Fruit fly (Drosophila melanogaster) whole organism, embryonic: Measurements from ENCODE around the gene lawc.
A peak's percentile ranks its signal among the peaks of the same experiment; 100 is the strongest.

Source experiments
- Ada2b ChIP-seq: fragments of 200-800 bp; sonication (Bioruptor generic); IDR thresholded peaks from 2 replicates; pipeline ENCODE4 v1.3.6; 2022; ENCODE audit warnings: missing biosample characterization, missing genetic modification characterization
- Blimp-1 ChIP-seq: fragments of 200-800 bp; sonication (Bioruptor generic); optimal IDR thresholded peaks from 3 replicates; lab custom pipeline; 2018; ENCODE audit warnings: missing biosample characterization, missing genetic modification characterization, mild to moderate bottlenecking, moderate library complexity, missing genetic modification reagents
- C15 ChIP-seq: fragments of 200-800 bp; sonication (Bioruptor generic); IDR thresholded peaks from 3 replicates; pipeline ENCODE4 v1.3.6; 2022; ENCODE audit warnings: missing biosample characterization, missing genetic modification characterization
- CG10654 ChIP-seq: fragments of 200-800 bp; sonication (Bioruptor generic); optimal IDR thresholded peaks from 2 replicates; lab custom pipeline; 2016; ENCODE audit warnings: missing biosample characterization, missing genetic modification characterization
- CG11456 ChIP-seq: fragments of 200-800 bp; sonication (Bioruptor generic); IDR thresholded peaks from 3 replicates; pipeline ENCODE4 v1.3.6; 2022; ENCODE audit warnings: missing biosample characterization, missing genetic modification characterization
- CG11695 ChIP-seq: fragments of 200-800 bp; sonication (Bioruptor generic); IDR thresholded peaks from 3 replicates; pipeline ENCODE4 v1.3.6; 2022; ENCODE audit warnings: missing biosample characterization, missing genetic modification characterization
- CG12104 ChIP-seq: fragments of 200-800 bp; sonication (Bioruptor generic); optimal IDR thresholded peaks from 3 replicates; lab custom pipeline; 2016; ENCODE audit warnings: missing biosample characterization, missing genetic modification characterization
- CG12236 ChIP-seq: fragments of 200-800 bp; sonication (Bioruptor generic); optimal IDR thresholded peaks from 2 replicates; lab custom pipeline; 2016; ENCODE audit warnings: missing biosample characterization, missing genetic modification characterization
- CG13624 ChIP-seq: fragments of 200-800 bp; sonication (Bioruptor generic); optimal IDR thresholded peaks from 2 replicates; lab custom pipeline; 2016; ENCODE audit warnings: missing biosample characterization, missing genetic modification characterization
- CG15269 ChIP-seq: fragments of 200-800 bp; sonication (Bioruptor generic); optimal IDR thresholded peaks from 2 replicates; lab custom pipeline; 2018; ENCODE audit warnings: missing biosample characterization, mild to moderate bottlenecking, missing genetic modification characterization, moderate library complexity
- CG15696 ChIP-seq: fragments of 200-800 bp; sonication (Bioruptor generic); optimal IDR thresholded peaks from 2 replicates; lab custom pipeline; 2019; ENCODE audit warnings: missing biosample characterization, mild to moderate bottlenecking, missing genetic modification characterization, moderate library complexity
- CG17186 ChIP-seq: fragments of 200-800 bp; sonication (Bioruptor generic); optimal IDR thresholded peaks from 3 replicates; lab custom pipeline; 2017; ENCODE audit warnings: missing biosample characterization, missing genetic modification reagents, missing genetic modification characterization
- CG2202 ChIP-seq: fragments of 200-800 bp; sonication (Bioruptor generic); optimal IDR thresholded peaks from 2 replicates; lab custom pipeline; 2018; ENCODE audit warnings: missing biosample characterization, mild to moderate bottlenecking, missing genetic modification characterization
- CG2889 ChIP-seq: fragments of 200-800 bp; sonication (Bioruptor generic); IDR thresholded peaks from 3 replicates; pipeline ENCODE4 v1.3.6; 2022; ENCODE audit warnings: missing biosample characterization, missing genetic modification characterization
- CG3407 ChIP-seq: fragments of 200-800 bp; sonication (Bioruptor generic); optimal IDR thresholded peaks from 2 replicates; lab custom pipeline; 2018; ENCODE audit warnings: missing biosample characterization, mild to moderate bottlenecking, missing genetic modification characterization
- CG7357 ChIP-seq: fragments of 200-800 bp; sonication (Bioruptor generic); IDR thresholded peaks from 3 replicates; pipeline ENCODE4 v1.3.6; 2022; ENCODE audit warnings: missing biosample characterization, missing genetic modification characterization
- CG7786 ChIP-seq: fragments of 200-800 bp; sonication (Bioruptor generic); optimal IDR thresholded peaks from 2 replicates; lab custom pipeline; 2016; ENCODE audit warnings: missing biosample characterization, missing genetic modification characterization
- CG7839 ChIP-seq: fragments of 200-800 bp; sonication (Bioruptor generic); optimal IDR thresholded peaks from 3 replicates; lab custom pipeline; 2018; ENCODE audit warnings: missing biosample characterization, mild to moderate bottlenecking, missing genetic modification characterization, moderate library complexity
- CG8924 ChIP-seq: fragments of 200-800 bp; optimal IDR thresholded peaks from 3 replicates; lab custom pipeline; 2019; ENCODE audit warnings: missing biosample characterization, mild to moderate bottlenecking, missing genetic modification characterization, moderate library complexity
- Dbx ChIP-seq: fragments of 200-800 bp; sonication (Bioruptor generic); IDR thresholded peaks from 3 replicates; pipeline ENCODE4 v1.3.6; 2022; ENCODE audit warnings: missing biosample characterization, missing genetic modification characterization
- Deaf1 ChIP-seq: fragments of 200-800 bp; optimal IDR thresholded peaks from 3 replicates; lab custom pipeline; 2019; ENCODE audit warnings: missing biosample characterization, mild to moderate bottlenecking, missing genetic modification characterization, moderate library complexity
- Doc2 ChIP-seq: fragments of 200-800 bp; sonication (Bioruptor generic); IDR thresholded peaks from 2 replicates; pipeline ENCODE4 v1.3.6; 2022; ENCODE audit warnings: missing biosample characterization, missing genetic modification characterization
- Ets65A ChIP-seq: fragments of 200-800 bp; sonication (Bioruptor generic); peaks from one replicate; lab custom pipeline; 2016; ENCODE audit warnings: missing biosample characterization, missing genetic modification characterization
- HLH3B ChIP-seq: fragments of 200-800 bp; sonication (Bioruptor generic); IDR thresholded peaks from 2 replicates; pipeline ENCODE4 v1.3.6; 2022; ENCODE audit warnings: missing biosample characterization, missing genetic modification characterization
- HLHmδ ChIP-seq: fragments of 200-800 bp; sonication (Bioruptor generic); optimal IDR thresholded peaks from 2 replicates; lab custom pipeline; 2018; ENCODE audit warnings: missing biosample characterization, mild to moderate bottlenecking, missing genetic modification characterization, moderate library complexity
- MESR4 ChIP-seq: fragments of 200-800 bp; sonication (Bioruptor generic); optimal IDR thresholded peaks from 2 replicates; lab custom pipeline; 2018; ENCODE audit warnings: missing biosample characterization, mild to moderate bottlenecking, missing genetic modification characterization, moderate library complexity
- Meics ChIP-seq: fragments of 200-800 bp; sonication (Bioruptor generic); optimal IDR thresholded peaks from 2 replicates; lab custom pipeline; 2017; ENCODE audit warnings: missing biosample characterization, mild to moderate bottlenecking, missing genetic modification characterization
- Mes4 ChIP-seq: fragments of 200-800 bp; sonication (Bioruptor generic); optimal IDR thresholded peaks from 2 replicates; lab custom pipeline; 2016; ENCODE audit warnings: missing biosample characterization, missing genetic modification characterization
- NK7.1 ChIP-seq: fragments of 200-800 bp; sonication (Bioruptor generic); optimal IDR thresholded peaks from 3 replicates; lab custom pipeline; 2016; ENCODE audit warnings: missing biosample characterization, missing genetic modification characterization
- Neu2 ChIP-seq: fragments of 200-800 bp; sonication (Bioruptor generic); optimal IDR thresholded peaks from 3 replicates; lab custom pipeline; 2016; ENCODE audit warnings: missing biosample characterization, missing genetic modification characterization, borderline replicate concordance
- Rx ChIP-seq: fragments of 200-800 bp; sonication (Bioruptor generic); IDR thresholded peaks from 2 replicates; pipeline ENCODE4 v1.3.6; 2022; ENCODE audit warnings: missing biosample characterization, missing genetic modification characterization
- Scr ChIP-seq: fragments of 200-800 bp; sonication (Bioruptor generic); IDR thresholded peaks from 2 replicates; pipeline ENCODE4 v1.3.6; 2022; ENCODE audit warnings: missing biosample characterization, missing genetic modification characterization; ENCODE audit not compliant: partially characterized antibody
- Sry-δ ChIP-seq: fragments of 200-800 bp; sonication (Bioruptor generic); optimal IDR thresholded peaks from 2 replicates; lab custom pipeline; 2016; ENCODE audit warnings: missing biosample characterization, missing genetic modification characterization
- TFAM ChIP-seq: fragments of 200-800 bp; sonication (Bioruptor generic); optimal IDR thresholded peaks from 2 replicates; lab custom pipeline; 2017; ENCODE audit warnings: missing biosample characterization, missing genetic modification characterization, inconsistent platforms
- Usf ChIP-seq: fragments of 200-800 bp; sonication (Bioruptor generic); optimal IDR thresholded peaks from 2 replicates; lab custom pipeline; 2017; ENCODE audit warnings: missing genotype, missing biosample characterization, missing genetic modification characterization
- ato ChIP-seq: fragments of 200-800 bp; sonication (Bioruptor generic); IDR thresholded peaks from 2 replicates; pipeline ENCODE4 v1.3.6; 2022; ENCODE audit warnings: missing biosample characterization, missing genetic modification characterization; ENCODE audit not compliant: partially characterized antibody
- bsh ChIP-seq, 2 experiments: fragments of 200-800 bp; sonication (Bioruptor generic); optimal IDR thresholded peaks; 2 replicates each; lab custom pipeline; 2017 to 2018; ENCODE audit warnings: mild to moderate bottlenecking in 2 of 2, missing biosample characterization in 2 of 2, missing genetic modification characterization in 2 of 2, moderate library complexity in 1 of 2
- cad ChIP-seq: fragments of >200 bp; optimal IDR thresholded peaks from 2 replicates; lab custom pipeline; 2017; ENCODE audit warnings: missing biosample characterization, missing genetic modification characterization
- dmrt99B ChIP-seq: fragments of 200-800 bp; sonication (Bioruptor generic); optimal IDR thresholded peaks from 2 replicates; lab custom pipeline; 2018; ENCODE audit warnings: missing biosample characterization, mild to moderate bottlenecking, missing genetic modification characterization, moderate library complexity
- ftz-f1 ChIP-seq: fragments of 200-800 bp; sonication (Bioruptor generic); optimal IDR thresholded peaks from 2 replicates; lab custom pipeline; 2016; ENCODE audit warnings: missing biosample characterization, missing genetic modification characterization
- her ChIP-seq: fragments of 200-800 bp; sonication (Bioruptor generic); optimal IDR thresholded peaks from 2 replicates; lab custom pipeline; 2016; ENCODE audit warnings: missing biosample characterization, missing genetic modification characterization
- lmd ChIP-seq: fragments of 200-800 bp; sonication (Bioruptor generic); IDR thresholded peaks from 2 replicates; pipeline ENCODE4 v1.3.6; 2022; ENCODE audit warnings: missing biosample characterization, missing genetic modification characterization
- nau ChIP-seq: fragments of 200-800 bp; sonication (Bioruptor generic); optimal IDR thresholded peaks from 3 replicates; lab custom pipeline; 2017; ENCODE audit warnings: missing biosample characterization, mild to moderate bottlenecking, missing genetic modification characterization, missing genetic modification reagents
- otp ChIP-seq: fragments of 200-800 bp; sonication (Bioruptor generic); IDR thresholded peaks from 3 replicates; pipeline ENCODE4, ENCODE4 v1.3.6; 2022; ENCODE audit warnings: missing biosample characterization, missing genetic modification characterization
- row ChIP-seq: fragments of 200-800 bp; sonication (Bioruptor generic); IDR thresholded peaks from 3 replicates; pipeline ENCODE4 v1.3.6; 2022; ENCODE audit warnings: missing biosample characterization, missing genetic modification characterization
- sisA ChIP-seq: fragments of 200-800 bp; sonication (Bioruptor generic); IDR thresholded peaks from 2 replicates; pipeline ENCODE4 v1.3.6; 2022; ENCODE audit warnings: missing biosample characterization, missing genetic modification characterization
- slp2 ChIP-seq: fragments of 200-800 bp; sonication (Bioruptor generic); optimal IDR thresholded peaks from 2 replicates; lab custom pipeline; 2016; ENCODE audit warnings: missing biosample characterization, missing genetic modification characterization
- tio ChIP-seq: fragments of 200-800 bp; sonication (Bioruptor generic); optimal IDR thresholded peaks from 2 replicates; lab custom pipeline; 2017; ENCODE audit warnings: missing biosample characterization, missing genetic modification characterization, inconsistent platforms
- unc-4 ChIP-seq: fragments of 200-800 bp; sonication (Bioruptor generic); IDR thresholded peaks from 2 replicates; pipeline ENCODE4 v1.3.6; 2022; ENCODE audit warnings: missing biosample characterization, missing genetic modification characterization; ENCODE audit not compliant: partially characterized antibody
- unpg ChIP-seq: fragments of 200-800 bp; sonication (Bioruptor generic); optimal IDR thresholded peaks from 3 replicates; lab custom pipeline; 2018; ENCODE audit warnings: missing biosample characterization, mild to moderate bottlenecking, missing genetic modification characterization, moderate library complexity
- yki ChIP-seq: fragments of >200 bp; optimal IDR thresholded peaks from 3 replicates; lab custom pipeline; 2018

The lawc gene

dm6 chrX:8455019-8455555, 43.6 kb upstream of the lawc start, which contains the start of gene org-1 (continued):
- TF ChIP-seq C15 (peak; percentile 95), Rx (peak; percentile 96), Neu2 (GFP tag; lab: Kevin White, UChicago) (no peak), TFAM (GFP tag; lab: Kevin White, UChicago) (peak; percentile 61), slp2 (peak; percentile 76), CG7839 (tag; lab: Kevin White, UChicago) (peak; percentile 96), dmrt99B (tag; lab: Kevin White, UChicago) (peak; percentile 95), Blimp-1 (GFP tag; lab: Kevin White, UChicago) (peak; percentile 94), unpg (GFP tag; lab: Kevin White, UChicago) (peak; percentile 97), HLH3B (GFP tag; lab: Robert Waterston, UW) (peak; percentile 98), CG3407 (peak; percentile 93), Meics (GFP tag; lab: Kevin White, UChicago) (peak; percentile 88), CG2889 (GFP tag; lab: Robert Waterston, UW) (peak; percentile 94), Dbx (GFP tag; lab: Robert Waterston, UW) (peak; percentile 94), CG12104 (GFP tag; lab: Kevin White, UChicago) (peak; percentile 82), CG2202 (tag; lab: Kevin White, UChicago) (peak; percentile 90), CG11456 (GFP tag; lab: Robert Waterston, UW) (peak; percentile 97), MESR4 (GFP tag; lab: Kevin White, UChicago) (peak; percentile 31), cad (GFP tag; lab: Kevin White, UChicago) (no peak), her (GFP tag; lab: Kevin White, UChicago) (peak; percentile 22), Deaf1 (tag; lab: Kevin White, UChicago) (peak; percentile 65), row (GFP tag; lab: Robert Waterston, UW) (peak; percentile 99), nau (GFP tag; lab: Kevin White, UChicago) (peak; percentile 86), lmd (GFP tag; lab: Robert Waterston, UW) (peak; percentile 98), CG11695 (GFP tag; lab: Robert Waterston, UW) (peak; percentile 95), CG13624 (GFP tag; lab: Kevin White, UChicago) (peak; percentile 73), ato (GFP tag; lab: Robert Waterston, UW) (no peak), Ada2b (GFP tag; lab: Robert Waterston, UW) (peak; percentile 98), CG15696 (tag; lab: Kevin White, UChicago) (peak; percentile 98), CG7786 (GFP tag; lab: Kevin White, UChicago) (peak; percentile 76), NK7.1 (GFP tag; lab: Kevin White, UChicago) (peak; percentile 75), Doc2 (GFP tag; lab: Robert Waterston, UW) (peak; percentile 86), sisA (GFP tag; lab: Robert Waterston, UW) (peak; percentile 98), Sry-δ (GFP tag; lab: Kevin White, UChicago) (peak; percentile 42), CG10654 (peak; percentile 88), unc-4 (no peak), Usf (GFP tag; lab: Kevin White, UChicago) (peak; percentile 91), yki (no peak), Scr (no peak), Ets65A (GFP tag; lab: Kevin White, UChicago) (peak; percentile 98), tio (GFP tag; lab: Kevin White, UChicago) (peak; percentile 92), ftz-f1 (GFP tag; lab: Kevin White, UChicago) (no peak), CG17186 (GFP tag; lab: Kevin White, UChicago) (peak; percentile 86), bsh (GFP tag; optimal IDR thresholded peaks at IDR 0.05; lab: Kevin White, UChicago) (peak; percentile 78 to 98), CG8924 (tag; lab: Kevin White, UChicago) (peak; percentile 94), HLHmδ (GFP tag; lab: Kevin White, UChicago) (peak; percentile 7), CG12236 (GFP tag; lab: Kevin White, UChicago) (peak; percentile 50), Mes4 (GFP tag; lab: Kevin White, UChicago) (peak; percentile 67), otp (GFP tag; lab: Robert Waterston, UW) (peak; percentile 98), CG15269 (peak; percentile 95), CG7357 (peak; percentile 92)
